Worm (Caenorhabditis elegans): ENCODE measurements around the gene twk-43.

The twk-43 gene

DNA sequence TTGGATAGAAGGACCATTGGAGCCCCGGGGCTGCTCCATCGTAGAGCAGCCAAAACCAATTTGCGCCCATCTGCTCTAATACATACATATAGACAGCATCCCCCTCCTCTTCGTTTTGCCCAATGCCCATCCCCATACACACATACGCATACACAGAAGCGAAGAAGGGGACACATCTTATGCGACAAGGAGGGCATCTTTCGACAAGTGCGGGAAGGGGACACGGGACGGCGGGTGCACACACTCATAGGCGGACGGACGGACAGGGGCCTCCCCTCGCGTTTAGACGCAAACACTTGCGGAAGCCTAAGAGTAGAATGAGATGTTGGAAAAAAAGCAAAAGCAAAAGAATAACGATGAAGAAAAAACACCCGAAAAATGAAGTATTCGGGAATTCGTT lies 50.3 kb downstream of the twk-43 start (continued):
- TF ChIP-seq dmd-4 (tag; optimal IDR thresholded peaks at IDR 0.05; ENCODE audit: borderline replicate concordance) (peak; percentile 62), ceh-14 (tag; optimal IDR thresholded peaks at IDR 0.05) (peak; percentile 64), hlh-6 (tag; optimal IDR thresholded peaks at IDR 0.05) (peak; percentile 60), C38D4.7 (GFP tag; optimal IDR thresholded peaks at IDR 0.05) (peak; percentile 25), syd-9 (tag; optimal IDR thresholded peaks at IDR 0.05) (peak; percentile 40), ceh-6 (GFP tag; optimal IDR thresholded peaks at IDR 0.05) (peak; percentile 24), fax-1 (tag; optimal IDR thresholded peaks at IDR 0.05) (peak; percentile 5), hlh-8 (tag; optimal IDR thresholded peaks at IDR 0.05) (peak; percentile 34), ets-4 (tag; optimal IDR thresholded peaks at IDR 0.05) (no peak), ceh-45 (GFP tag; IDR thresholded peaks at IDR 0.05) (no peak), hlh-15 (tag; optimal IDR thresholded peaks at IDR 0.05) (peak; percentile 43), pros-1 (tag; optimal IDR thresholded peaks at IDR 0.05) (peak; percentile 61), ahr-1 (tag; optimal IDR thresholded peaks at IDR 0.05) (peak; percentile 17), K02D7.2 (tag; optimal IDR thresholded peaks at IDR 0.05) (no peak), sdc-2 (tag; optimal IDR thresholded peaks at IDR 0.05) (peak; percentile 5), unc-3 (GFP tag; conservative IDR thresholded peaks at IDR 0.05) (no peak), unc-3 (tag; optimal IDR thresholded peaks at IDR 0.05) (no peak), ceh-19 (GFP tag; optimal IDR thresholded peaks at IDR 0.05) (peak; percentile 60), tbx-2 (tag; optimal IDR thresholded peaks at IDR 0.05) (peak; percentile 64), nfya-1 (tag; optimal IDR thresholded peaks at IDR 0.05) (peak; percentile 42), ref-2 (tag; optimal IDR thresholded peaks at IDR 0.05) (no peak), K09A11.1 (tag; optimal IDR thresholded peaks at IDR 0.05; ENCODE audit: insufficient read depth) (no peak), pha-4 (tag; optimal IDR thresholded peaks at IDR 0.05) (no peak), ceh-24 (tag; optimal IDR thresholded peaks at IDR 0.05) (no peak), pag-3 (tag; optimal IDR thresholded peaks at IDR 0.05; ENCODE audit: borderline replicate concordance) (no peak), ceh-48 (tag; optimal IDR thresholded peaks at IDR 0.05) (no peak), che-1 (tag; optimal IDR thresholded peaks at IDR 0.05) (peak; percentile 46), sox-2 (GFP tag; IDR thresholded peaks at IDR 0.05) (no peak), madf-2 (tag; optimal IDR thresholded peaks at IDR 0.05) (peak; percentile 2), pha-2 (tag; optimal IDR thresholded peaks at IDR 0.05) (no peak), pqm-1 (tag; optimal IDR thresholded peaks at IDR 0.05) (no peak)

DNA sequence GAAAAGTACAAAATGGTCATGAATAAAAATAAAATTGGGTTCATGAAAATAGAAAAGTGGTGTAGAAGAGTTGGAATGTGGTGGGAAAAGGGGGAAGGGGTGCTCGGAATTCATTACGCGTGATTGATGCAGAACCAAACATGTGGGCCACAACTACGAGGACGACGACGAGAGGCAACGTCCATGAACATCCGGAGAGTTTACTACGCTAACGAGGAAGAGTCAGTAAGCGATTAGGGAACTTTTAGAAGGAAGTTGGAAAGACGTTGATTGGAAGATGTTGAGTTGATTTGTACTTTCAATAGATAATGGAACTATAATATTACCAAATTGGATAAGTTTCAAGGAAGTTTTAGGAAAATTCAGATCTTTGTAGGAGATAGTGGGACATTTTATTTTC lies 55.6 kb downstream of the twk-43 start:
- TF ChIP-seq K09A11.1 (tag; optimal IDR thresholded peaks at IDR 0.05; ENCODE audit: insufficient read depth) (no peak), C38D4.7 (GFP tag; optimal IDR thresholded peaks at IDR 0.05) (no peak), ceh-31 (tag; optimal IDR thresholded peaks at IDR 0.05) (peak; percentile 12), sox-4 (tag; optimal IDR thresholded peaks at IDR 0.05) (no peak), fkh-10 (GFP tag; optimal IDR thresholded peaks at IDR 0.05) (no peak), nhr-11 (tag; optimal IDR thresholded peaks at IDR 0.05) (no peak), T23F11.4 (GFP tag; optimal IDR thresholded peaks at IDR 0.05) (no peak), ceh-6 (GFP tag; optimal IDR thresholded peaks at IDR 0.05) (no peak), che-1 (tag; optimal IDR thresholded peaks at IDR 0.05) (no peak), ets-4 (tag; optimal IDR thresholded peaks at IDR 0.05) (no peak), rnt-1 (tag; optimal IDR thresholded peaks at IDR 0.05) (no peak), unc-42 (tag; optimal IDR thresholded peaks at IDR 0.05) (peak; percentile 62)

DNA sequence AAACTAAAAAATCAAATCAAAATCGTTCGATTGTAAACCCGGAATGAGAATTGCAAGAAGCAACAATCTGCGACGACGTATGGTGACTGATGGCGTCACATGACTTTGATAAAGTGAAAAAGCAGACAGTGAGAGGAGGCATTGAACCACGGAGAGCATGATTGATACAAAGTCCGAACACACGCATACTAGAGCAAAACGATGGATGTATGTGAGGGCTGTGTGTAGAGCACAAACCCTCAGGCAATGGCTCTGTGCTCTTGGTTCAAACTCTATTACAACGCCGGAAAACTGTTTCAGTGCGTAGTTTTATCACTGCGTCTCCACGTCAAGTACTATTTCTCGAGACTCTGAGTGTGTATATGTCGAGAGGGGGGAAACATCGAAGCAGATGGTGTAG lies 56.4 kb downstream of the twk-43 start:
- TF ChIP-seq T23F11.4 (GFP tag; optimal IDR thresholded peaks at IDR 0.05) (no peak), hlh-30 (tag; optimal IDR thresholded peaks at IDR 0.05; ENCODE audit: insufficient read depth) (peak; percentile 40), unc-55 (GFP tag; optimal IDR thresholded peaks at IDR 0.05) (peak; percentile 83), ceh-18 (tag; optimal IDR thresholded peaks at IDR 0.05) (peak; percentile 34), pax-1 (tag; optimal IDR thresholded peaks at IDR 0.05) (no peak)

Measured in whole organism, late embryonic.